Fruit fly (Drosophila melanogaster) whole organism, prepupa: Measurements from ENCODE around the gene mex1.
A peak's percentile ranks its signal among the peaks of the same experiment; 100 is the strongest.

ENCODE experiments used
- Blimp-1 ChIP-seq: fragments of 200-800 bp; sonication (Bioruptor generic); optimal IDR thresholded peaks from 3 replicates; lab custom pipeline; 2017; ENCODE audit warnings: missing biosample characterization, missing genetic modification characterization, mild to moderate bottlenecking, moderate library complexity, missing genetic modification reagents
- CG10631 ChIP-seq: fragments of 200-800 bp; sonication (Bioruptor generic); optimal IDR thresholded peaks from 2 replicates; lab custom pipeline; 2016; ENCODE audit warnings: missing biosample characterization, missing genetic modification characterization
- CG10669 ChIP-seq: fragments of 200-800 bp; sonication (Bioruptor generic); optimal IDR thresholded peaks from 3 replicates; lab custom pipeline; 2018; ENCODE audit warnings: missing biosample characterization, mild to moderate bottlenecking, missing genetic modification characterization, moderate library complexity
- CG15336 ChIP-seq: fragments of 200-800 bp; sonication (Bioruptor generic); IDR thresholded peaks from 2 replicates; pipeline ENCODE4 v1.3.6; 2022; ENCODE audit warnings: missing biosample characterization, missing genetic modification characterization
- CG1621 ChIP-seq: fragments of 200-800 bp; sonication (Bioruptor generic); optimal IDR thresholded peaks from 3 replicates; lab custom pipeline; 2018; ENCODE audit warnings: missing biosample characterization, mild to moderate bottlenecking, missing genetic modification characterization
- CG31627 ChIP-seq: fragments of 200-800 bp; sonication (Bioruptor generic); optimal IDR thresholded peaks from 3 replicates; lab custom pipeline; 2016; ENCODE audit warnings: missing biosample characterization, missing genetic modification characterization
- CG32006 ChIP-seq: fragments of 200-800 bp; sonication (Bioruptor generic); optimal IDR thresholded peaks from 3 replicates; lab custom pipeline; 2017; ENCODE audit warnings: missing biosample characterization, mild to moderate bottlenecking, missing genetic modification characterization
- CG3919 ChIP-seq: fragments of 200-800 bp; sonication (Bioruptor generic); optimal IDR thresholded peaks from 3 replicates; lab custom pipeline; 2016; ENCODE audit warnings: missing biosample characterization, missing genetic modification characterization
- CG6163 ChIP-seq: fragments of 200-800 bp; sonication (Bioruptor generic); IDR thresholded peaks from 3 replicates; pipeline ENCODE4 v1.3.6; 2022; ENCODE audit warnings: missing biosample characterization, missing genetic modification characterization
- CG6808 ChIP-seq: fragments of 200-800 bp; sonication (Bioruptor generic); optimal IDR thresholded peaks from 3 replicates; lab custom pipeline; 2017; ENCODE audit warnings: missing biosample characterization, missing genetic modification characterization, mild to moderate bottlenecking, moderate library complexity, missing genetic modification reagents
- CG7368 ChIP-seq: fragments of 200-800 bp; sonication (Bioruptor generic); optimal IDR thresholded peaks from 3 replicates; lab custom pipeline; 2016; ENCODE audit warnings: missing biosample characterization, missing genetic modification characterization
- CG8119 ChIP-seq: fragments of 200-800 bp; sonication (Bioruptor generic); IDR thresholded peaks from 3 replicates; pipeline ENCODE4 v1.3.6; 2022; ENCODE audit warnings: missing biosample characterization, missing genetic modification characterization
- CG8319 ChIP-seq: fragments of 200-800 bp; sonication (Bioruptor generic); optimal IDR thresholded peaks from 3 replicates; lab custom pipeline; 2016; ENCODE audit warnings: missing biosample characterization, missing genetic modification characterization
- CG8632 ChIP-seq: fragments of 200-800 bp; sonication (Bioruptor generic); optimal IDR thresholded peaks from 3 replicates; lab custom pipeline; 2016; ENCODE audit warnings: missing biosample characterization, missing genetic modification characterization
- CG9139 ChIP-seq: fragments of 200-800 bp; sonication (Bioruptor generic); optimal IDR thresholded peaks from 3 replicates; lab custom pipeline; 2017; ENCODE audit warnings: missing biosample characterization, mild to moderate bottlenecking, missing genetic modification characterization
- Eip75B ChIP-seq: fragments of 200-800 bp; sonication (Bioruptor generic); optimal IDR thresholded peaks from 3 replicates; lab custom pipeline; 2016; ENCODE audit warnings: missing biosample characterization, missing genetic modification characterization
- Eip78C ChIP-seq: fragments of 200-800 bp; sonication (Bioruptor generic); peaks from one replicate; lab custom pipeline; 2016; ENCODE audit warnings: missing biosample characterization, missing genetic modification characterization
- Ets21C ChIP-seq: fragments of 200-800 bp; sonication (Bioruptor generic); optimal IDR thresholded peaks from 3 replicates; lab custom pipeline; 2016; ENCODE audit warnings: missing biosample characterization, missing genetic modification characterization
- Ets96B ChIP-seq: fragments of 200-800 bp; optimal IDR thresholded peaks from 2 replicates; lab custom pipeline; 2019; ENCODE audit warnings: missing biosample characterization, mild to moderate bottlenecking, missing genetic modification characterization, moderate library complexity
- Hr38 ChIP-seq: sonication (Bioruptor generic); optimal IDR thresholded peaks from 2 replicates; lab custom pipeline; 2016; ENCODE audit warnings: missing biosample characterization, missing genetic modification characterization
- Hr39 ChIP-seq: fragments of 200-800 bp; sonication (Bioruptor generic); optimal IDR thresholded peaks from 2 replicates; lab custom pipeline; 2016; ENCODE audit warnings: missing biosample characterization, missing genetic modification characterization
- Hr4 ChIP-seq: fragments of 200-800 bp; sonication (Bioruptor generic); optimal IDR thresholded peaks from 3 replicates; lab custom pipeline; 2016; ENCODE audit warnings: missing biosample characterization, missing genetic modification characterization
- Lpt ChIP-seq: fragments of 200-800 bp; sonication (Bioruptor generic); optimal IDR thresholded peaks from 3 replicates; lab custom pipeline; 2016; ENCODE audit warnings: missing biosample characterization, missing genetic modification characterization
- Sox102F ChIP-seq: fragments of 200-800 bp; sonication (Bioruptor generic); optimal IDR thresholded peaks from 2 replicates; lab custom pipeline; 2016; ENCODE audit warnings: missing biosample characterization, mild to moderate bottlenecking, missing genetic modification characterization
- Sox14 ChIP-seq: fragments of 200-800 bp; sonication (Bioruptor generic); optimal IDR thresholded peaks from 3 replicates; lab custom pipeline; 2016; ENCODE audit warnings: missing biosample characterization, missing genetic modification characterization
- Sox15 ChIP-seq: fragments of 200-800 bp; sonication (Bioruptor generic); optimal IDR thresholded peaks from 3 replicates; lab custom pipeline; 2016; ENCODE audit warnings: missing biosample characterization, missing genetic modification characterization
- acj6 ChIP-seq: fragments of 200-800 bp; sonication (Bioruptor generic); optimal IDR thresholded peaks from 3 replicates; lab custom pipeline; 2016; ENCODE audit warnings: missing biosample characterization, missing genetic modification characterization
- cyc ChIP-seq: fragments of 200-800 bp; sonication (Bioruptor generic); optimal IDR thresholded peaks from 3 replicates; lab custom pipeline; 2016; ENCODE audit warnings: missing biosample characterization, missing genetic modification characterization
- eg ChIP-seq: fragments of 200-800 bp; sonication (Bioruptor generic); IDR thresholded peaks from 3 replicates; pipeline ENCODE4 v1.3.6; 2022; ENCODE audit warnings: missing biosample characterization, missing genetic modification characterization
- esn ChIP-seq: fragments of 200-800 bp; sonication (Bioruptor generic); optimal IDR thresholded peaks from 2 replicates; lab custom pipeline; 2016; ENCODE audit warnings: missing biosample characterization, mild to moderate bottlenecking, missing genetic modification characterization, moderate library complexity
- fkh ChIP-seq: fragments of 200-800 bp; sonication (Bioruptor generic); optimal IDR thresholded peaks from 3 replicates; lab custom pipeline; 2017; ENCODE audit warnings: missing biosample characterization, mild to moderate bottlenecking, missing genetic modification characterization, moderate library complexity
- lz ChIP-seq: fragments of 200-800 bp; sonication (Bioruptor generic); optimal IDR thresholded peaks from 3 replicates; lab custom pipeline; 2016; ENCODE audit warnings: missing biosample characterization, missing genetic modification characterization
- pdm3 ChIP-seq: fragments of 200-800 bp; sonication (Bioruptor generic); optimal IDR thresholded peaks from 3 replicates; lab custom pipeline; 2016; ENCODE audit warnings: missing biosample characterization, missing genetic modification characterization
- salr ChIP-seq, 2 experiments: fragments of 200-800 bp; sonication (Bioruptor generic); optimal IDR thresholded peaks; 3 replicates each; lab custom pipeline; 2016 to 2018; ENCODE audit warnings: missing biosample characterization in 2 of 2, missing genetic modification characterization in 2 of 2, mild to moderate bottlenecking in 1 of 2
- svp ChIP-seq: fragments of 200-800 bp; sonication (Bioruptor generic); peaks from one replicate; lab custom pipeline; 2016; ENCODE audit warnings: missing biosample characterization, missing genetic modification characterization
- topi ChIP-seq: fragments of 200-800 bp; sonication (Bioruptor generic); optimal IDR thresholded peaks from 3 replicates; lab custom pipeline; 2016; ENCODE audit warnings: missing biosample characterization, missing genetic modification characterization
- vri ChIP-seq: fragments of 200-800 bp; sonication (Bioruptor generic); optimal IDR thresholded peaks from 3 replicates; lab custom pipeline; 2016; ENCODE audit warnings: missing biosample characterization, mild to moderate bottlenecking, missing genetic modification characterization

mex1 gene

DNA sequence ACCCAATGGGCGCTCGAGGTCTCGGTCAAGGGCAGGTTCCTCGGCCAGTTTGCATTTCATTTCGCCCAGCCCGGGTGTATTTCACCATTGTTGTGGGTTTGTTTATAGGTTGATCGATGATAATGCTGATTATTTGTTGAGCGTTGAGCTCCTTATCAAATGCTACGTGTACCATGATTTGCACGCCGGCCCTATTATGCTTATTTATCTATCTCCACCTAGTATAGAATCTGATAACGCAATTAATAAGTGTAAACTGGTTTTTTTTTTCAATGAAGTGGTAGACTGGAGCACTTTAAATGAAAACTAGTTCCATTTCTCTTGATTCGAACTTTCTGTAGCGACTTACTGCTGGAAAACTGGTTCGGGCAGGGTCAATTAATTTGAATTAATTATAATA is 17.1 kb downstream of the mex1 start:
- TF ChIP-seq CG31627 = no peak
- TF ChIP-seq vri (GFP tag; lab: Kevin White, UChicago) = peak; percentile 1

DNA sequence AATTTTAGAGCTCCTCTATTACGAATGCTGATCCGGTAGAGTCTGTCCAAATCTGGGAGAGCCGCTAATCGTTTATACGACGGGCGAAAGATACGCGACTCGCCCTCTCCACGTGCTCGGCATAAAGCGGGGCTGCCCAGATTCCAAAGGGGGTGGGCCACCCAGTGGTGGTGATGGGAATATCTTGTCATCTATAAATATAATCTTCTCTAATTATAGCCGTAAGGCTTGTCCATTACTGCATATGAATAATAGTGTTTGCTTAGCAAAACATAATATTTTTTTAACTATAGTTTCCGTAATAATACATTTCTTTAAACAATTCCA is 17.8 kb downstream of the mex1 start:
- no peak for TF ChIP-seq lz (GFP tag; lab: Kevin White, UChicago)
- TF ChIP-seq eg = 0 out of 3 replicates have a peak, but pooled peaks have one; percentile 12
- peak; percentile 47 for TF ChIP-seq Eip78C (GFP tag; lab: Kevin White, UChicago)

DNA sequence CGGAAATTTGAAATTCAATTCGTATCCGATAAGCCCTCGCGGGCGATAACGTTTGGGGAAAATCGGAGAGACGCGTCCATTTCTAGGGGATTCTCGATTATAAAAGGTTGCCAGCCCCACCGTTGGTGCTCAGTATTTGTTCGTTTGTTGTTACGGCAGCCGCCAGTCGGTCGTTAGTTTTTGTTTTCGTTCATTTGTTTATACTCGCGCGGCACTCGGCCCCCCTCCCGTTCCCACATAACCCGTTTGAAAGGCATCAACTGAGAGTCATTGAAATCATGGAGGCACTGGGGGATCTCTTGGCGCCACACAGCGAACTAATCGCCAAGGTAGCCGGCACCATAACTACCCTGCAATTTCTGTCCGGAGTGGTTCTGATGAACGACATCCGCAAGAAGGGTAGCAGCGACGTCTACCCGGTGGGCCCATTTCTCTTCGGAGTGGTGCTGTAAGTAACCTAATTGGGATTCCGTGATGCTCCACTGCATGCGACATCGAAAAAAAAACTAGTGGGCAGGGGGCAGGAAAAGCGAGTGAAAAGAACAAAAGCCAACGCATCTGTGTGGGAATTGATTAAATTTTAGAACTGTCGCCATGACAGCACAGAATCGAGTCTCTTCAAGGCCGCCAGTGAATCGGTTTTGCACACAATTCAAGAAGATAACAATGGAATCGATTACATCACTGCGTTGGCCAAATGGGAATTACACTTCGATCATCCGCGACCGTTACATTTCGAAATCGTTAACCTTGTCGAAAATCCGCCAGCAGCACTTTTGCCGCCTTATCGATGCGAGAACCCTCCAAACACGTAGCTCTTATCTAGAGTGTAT is 18.4 kb downstream of the mex1 start, which contains the start of gene CG7272:
Gene CG7272, plus strand, starts transcription at position 126 of the 833 bp plus-strand sequence.
- TF ChIP-seq CG32006 (GFP tag; lab: Kevin White, UChicago) = peak; percentile 38
- TF ChIP-seq vri (GFP tag; lab: Kevin White, UChicago) = peak; percentile 26
- TF ChIP-seq CG3919 (GFP tag; lab: Kevin White, UChicago) = peak; percentile 51
- TF ChIP-seq pdm3 (GFP tag; lab: Kevin White, UChicago) = no peak
- no peak for TF ChIP-seq Hr38 (GFP tag; lab: Kevin White, UChicago)
- TF ChIP-seq CG10669 = no peak
- TF ChIP-seq CG6163 (GFP tag; lab: Robert Waterston, UW) = peak; percentile 48; the same call in 2 of the 3 replicates
- peak; percentile 0 for TF ChIP-seq Hr4 (GFP tag; lab: Kevin White, UChicago)
- peak; percentile 68 for TF ChIP-seq Eip78C (GFP tag; lab: Kevin White, UChicago)
- TF ChIP-seq CG15336 (GFP tag; lab: Robert Waterston, UW) = peak; percentile 15; the same call in 1 of the 2 replicates
- TF ChIP-seq Sox14 (GFP tag; lab: Kevin White, UChicago) = peak; percentile 60
- peak; percentile 7 for TF ChIP-seq topi
- TF ChIP-seq fkh = peak; percentile 85
- TF ChIP-seq CG1621 (tag; lab: Kevin White, UChicago) = no peak
- TF ChIP-seq CG6808 (GFP tag; lab: Kevin White, UChicago) = no peak
- peak; percentile 25; the same call in 1 of the 3 replicates for TF ChIP-seq CG8119 (GFP tag; lab: Robert Waterston, UW)
- TF ChIP-seq Lpt (GFP tag; lab: Kevin White, UChicago) = peak; percentile 28

DNA sequence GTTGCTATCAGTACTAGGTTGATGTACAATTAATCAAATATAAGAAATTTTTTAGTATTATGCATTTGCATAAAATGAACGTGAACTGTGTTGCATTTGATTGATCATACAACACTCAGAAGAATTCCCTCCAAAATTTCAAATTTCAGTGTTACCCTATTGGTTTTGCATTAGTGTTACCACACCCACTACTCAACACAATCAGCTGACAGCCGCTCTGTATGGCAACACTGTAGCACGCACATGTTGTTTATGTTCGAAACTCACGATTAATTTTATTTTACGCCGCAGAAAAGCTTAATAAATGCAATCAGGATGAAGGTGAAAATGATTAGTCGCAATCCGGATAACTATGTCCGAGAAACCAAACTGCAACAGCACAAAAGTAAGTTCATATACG is 20.6 kb downstream of the mex1 start, which contains the start of gene CG7275:
Gene CG7275, plus strand, starts transcription at position 215 of the 400 bp plus-strand sequence.
- no peak for TF ChIP-seq CG8632 (GFP tag; lab: Kevin White, UChicago)
- TF ChIP-seq cyc = no peak
- TF ChIP-seq fkh = no peak
- no peak for TF ChIP-seq Hr38 (GFP tag; lab: Kevin White, UChicago)

DNA sequence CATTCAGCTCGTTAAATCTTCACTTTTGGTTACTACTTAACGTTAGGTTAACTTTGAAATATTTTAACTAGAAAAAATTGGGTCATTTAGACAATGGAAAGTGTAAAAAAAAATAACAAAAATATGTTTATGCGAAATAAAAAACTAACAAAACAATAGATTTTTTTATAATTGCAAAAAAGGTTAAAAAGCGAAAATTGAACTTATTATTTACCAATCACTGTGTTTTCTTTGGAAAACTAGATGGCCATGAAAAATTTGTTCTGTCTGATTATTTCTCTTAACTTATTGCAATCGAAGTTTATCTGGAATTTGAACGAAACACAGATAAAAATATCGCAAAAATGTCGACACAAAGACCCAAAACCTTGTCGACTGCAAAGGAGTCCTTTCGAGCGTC is 21.5 kb downstream of the mex1 start, which contains the start of gene CG7276:
Gene CG7276, plus strand, starts transcription at position 301 of the 400 bp plus-strand sequence.
- TF ChIP-seq Ets96B (tag; lab: Kevin White, UChicago) (no peak), Sox15 (no peak), CG7368 (GFP tag; lab: Kevin White, UChicago) (no peak), Lpt (GFP tag; lab: Kevin White, UChicago) (no peak), Hr39 (no peak), CG8319 (GFP tag; lab: Kevin White, UChicago) (no peak), CG8632 (GFP tag; lab: Kevin White, UChicago) (no peak)

DNA sequence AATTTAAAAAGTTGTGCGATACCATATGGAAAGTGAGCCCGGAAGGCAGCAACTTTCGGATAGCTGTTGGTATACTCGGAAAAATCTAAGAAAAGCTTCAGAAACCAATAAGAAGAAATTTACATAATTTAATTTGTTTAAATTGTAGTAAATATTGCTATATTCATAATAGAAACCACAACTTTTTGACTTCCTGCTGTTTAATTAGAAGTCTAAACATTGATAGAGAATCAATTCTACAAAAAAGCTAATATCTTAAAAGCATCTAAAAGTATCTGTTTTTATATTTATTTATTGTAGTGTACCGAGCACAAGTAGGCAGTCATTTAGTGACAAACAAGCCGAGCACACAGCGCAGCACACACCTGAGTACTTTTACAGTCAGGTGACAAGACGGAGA is 23.1 kb downstream of the mex1 start, which contains the start of gene CG13455:
Gene CG13455, plus strand, starts transcription at position 301 of the 400 bp plus-strand sequence.
- no peak for TF ChIP-seq CG8319 (GFP tag; lab: Kevin White, UChicago)
- no peak for TF ChIP-seq esn (GFP tag; lab: Kevin White, UChicago)

DNA sequence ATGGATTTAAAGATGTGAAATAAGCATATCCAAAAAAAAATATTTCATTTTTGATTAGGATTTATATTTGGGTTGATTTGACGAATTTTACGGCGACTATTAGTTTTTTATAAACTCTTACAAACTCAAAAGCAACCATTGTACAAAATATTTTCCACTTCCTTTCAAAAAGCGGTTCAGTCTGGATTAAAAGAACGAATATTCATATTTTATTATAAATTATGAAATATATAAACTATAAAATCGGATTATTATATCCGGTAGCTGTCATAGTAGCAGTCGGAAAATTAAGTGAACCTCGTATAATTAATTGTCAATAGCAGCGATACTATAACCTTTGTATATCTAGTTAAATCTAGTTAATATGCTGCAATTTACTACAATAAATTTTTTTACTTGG is 23.9 kb downstream of the mex1 start, which contains the start of gene CG12355:
Gene CG12355, minus strand, starts transcription at position 101 of the 400 bp plus-strand sequence.
- TF ChIP-seq Blimp-1 (GFP tag; lab: Kevin White, UChicago) (no peak), CG6163 (GFP tag; lab: Robert Waterston, UW) (no peak), esn (GFP tag; lab: Kevin White, UChicago) (no peak), CG32006 (GFP tag; lab: Kevin White, UChicago) (no peak), Sox15 (no peak), salr (GFP tag; optimal IDR thresholded peaks at IDR 0.05; lab: Kevin White, UChicago) (no peak), svp (GFP tag; lab: Kevin White, UChicago) (no peak), Eip75B (GFP tag; lab: Kevin White, UChicago) (no peak), Sox102F (GFP tag; lab: Kevin White, UChicago) (no peak), acj6 (GFP tag; lab: Kevin White, UChicago) (no peak), CG1621 (tag; lab: Kevin White, UChicago) (no peak), CG10631 (GFP tag; lab: Kevin White, UChicago) (no peak), lz (GFP tag; lab: Kevin White, UChicago) (no peak), Hr39 (no peak), CG9139 (GFP tag; lab: Kevin White, UChicago) (no peak), Ets21C (GFP tag; lab: Kevin White, UChicago) (no peak)
